Fruit fly (Drosophila melanogaster) whole organism, embryonic: ENCODE data around the gene lili.
A peak's percentile ranks its signal among the peaks of the same experiment; 100 is the strongest.

Experiments used
- Aef1 ChIP-seq: fragments of 200-800 bp; sonication (Bioruptor generic); IDR thresholded peaks from 3 replicates; pipeline ENCODE4 v1.3.6; 2022; ENCODE audit warnings: missing biosample characterization, missing genetic modification characterization
- CG12299 ChIP-seq: fragments of 200-800 bp; sonication (Bioruptor generic); optimal IDR thresholded peaks from 2 replicates; lab custom pipeline; 2018; ENCODE audit warnings: missing biosample characterization, mild to moderate bottlenecking, missing genetic modification characterization
- CG13775 ChIP-seq: fragments of 200-800 bp; sonication (Bioruptor generic); optimal IDR thresholded peaks from 3 replicates; lab custom pipeline; 2017; ENCODE audit warnings: missing biosample characterization, mild to moderate bottlenecking, missing genetic modification characterization
- CG14667 ChIP-seq: fragments of 200-800 bp; sonication (Bioruptor generic); IDR thresholded peaks from 2 replicates; pipeline ENCODE4 v1.3.6; 2022; ENCODE audit warnings: missing biosample characterization, missing genetic modification characterization
- CG14860 ChIP-seq: fragments of 200-800 bp; sonication (Bioruptor generic); IDR thresholded peaks from 3 replicates; pipeline ENCODE4 v1.3.6; 2022; ENCODE audit warnings: missing biosample characterization, missing genetic modification characterization; ENCODE audit not compliant: partially characterized antibody
- CG15514 ChIP-seq: fragments of 200-800 bp; sonication (Bioruptor generic); optimal IDR thresholded peaks from 3 replicates; lab custom pipeline; 2017; ENCODE audit warnings: missing biosample characterization, missing genetic modification characterization, mild to moderate bottlenecking, moderate library complexity, missing genetic modification reagents
- CG16813 ChIP-seq: fragments of 200-800 bp; sonication (Bioruptor generic); IDR thresholded peaks from 3 replicates; pipeline ENCODE4 v1.3.6; 2022; ENCODE audit warnings: missing biosample characterization, missing genetic modification characterization; ENCODE audit not compliant: partially characterized antibody
- CG17829 ChIP-seq: fragments of 200-800 bp; optimal IDR thresholded peaks from 2 replicates; lab custom pipeline; 2019; ENCODE audit warnings: missing biosample characterization, mild to moderate bottlenecking, missing genetic modification characterization, moderate library complexity
- CG2678 ChIP-seq: fragments of 200-800 bp; sonication (Bioruptor generic); optimal IDR thresholded peaks from 3 replicates; lab custom pipeline; 2019; ENCODE audit warnings: missing biosample characterization, mild to moderate bottlenecking, missing genetic modification characterization, moderate library complexity
- CG2712 ChIP-seq: fragments of 200-800 bp; optimal IDR thresholded peaks from 3 replicates; lab custom pipeline; 2019; ENCODE audit warnings: missing biosample characterization, mild to moderate bottlenecking, missing genetic modification characterization, moderate library complexity
- CG2875 ChIP-seq: fragments of 200-800 bp; sonication (Bioruptor generic); optimal IDR thresholded peaks from 2 replicates; lab custom pipeline; 2017; ENCODE audit warnings: missing biosample characterization, mild to moderate bottlenecking, missing genetic modification characterization, missing genetic modification reagents
- CG30431 ChIP-seq: fragments of 200-800 bp; sonication (Bioruptor generic); optimal IDR thresholded peaks from 2 replicates; lab custom pipeline; 2017; ENCODE audit warnings: missing biosample characterization, missing genetic modification characterization
- CG3163 ChIP-seq: fragments of 200-800 bp; sonication (Bioruptor generic); optimal IDR thresholded peaks from 3 replicates; lab custom pipeline; 2016; ENCODE audit warnings: missing biosample characterization, missing genetic modification characterization
- CG34376 ChIP-seq: fragments of 200-800 bp; sonication (Bioruptor generic); optimal IDR thresholded peaks from 2 replicates; lab custom pipeline; 2018; ENCODE audit warnings: missing biosample characterization, mild to moderate bottlenecking, missing genetic modification characterization
- CG3838 ChIP-seq: fragments of 200-800 bp; sonication (Bioruptor generic); optimal IDR thresholded peaks from 3 replicates; lab custom pipeline; 2016; ENCODE audit warnings: missing biosample characterization, missing genetic modification characterization
- CG6654 ChIP-seq: fragments of 200-800 bp; sonication (Bioruptor generic); optimal IDR thresholded peaks from 2 replicates; lab custom pipeline; 2017; ENCODE audit warnings: missing biosample characterization, mild to moderate bottlenecking, missing genetic modification characterization
- CG6689 ChIP-seq: fragments of 200-800 bp; sonication (Bioruptor generic); IDR thresholded peaks from 2 replicates; pipeline ENCODE4 v1.3.6; 2022; ENCODE audit warnings: missing biosample characterization, missing genetic modification characterization
- CG7372 ChIP-seq: fragments of 200-800 bp; sonication (Bioruptor generic); IDR thresholded peaks from 2 replicates; pipeline ENCODE4 v1.3.6; 2022; ENCODE audit warnings: missing biosample characterization, missing genetic modification characterization
- Camta ChIP-seq: fragments of 200-800 bp; sonication (Bioruptor generic); optimal IDR thresholded peaks from 2 replicates; lab custom pipeline; 2016; ENCODE audit warnings: missing biosample characterization, missing genetic modification characterization
- D ChIP-seq, 2 experiments: fragments of 200-800 bp in 1 of 2; fragments of >200 bp in 1 of 2; sonication (Bioruptor generic) in 1 of 2; optimal IDR thresholded peaks; 2 replicates in 1 of 2; 3 replicates in 1 of 2; lab custom pipeline; 2017; ENCODE audit warnings: mild to moderate bottlenecking in 1 of 2, missing biosample characterization in 1 of 2, missing genetic modification characterization in 1 of 2, missing genetic modification reagents in 1 of 2
- Dref ChIP-seq: fragments of 200-800 bp; sonication (Bioruptor generic); IDR thresholded peaks from 2 replicates; pipeline ENCODE4 v1.3.6; 2022; ENCODE audit warnings: missing biosample characterization, missing genetic modification characterization
- Drgx ChIP-seq: fragments of 200-800 bp; sonication (Bioruptor generic); IDR thresholded peaks from 2 replicates; pipeline ENCODE4 v1.3.6; 2022; ENCODE audit warnings: missing biosample characterization, missing genetic modification characterization
- E2f1 ChIP-seq: fragments of 200-800 bp; sonication (Bioruptor generic); IDR thresholded peaks from 2 replicates; pipeline ENCODE4 v1.3.6; 2022; ENCODE audit warnings: missing biosample characterization, missing genetic modification characterization
- H2.0 ChIP-seq: fragments of 200-800 bp; sonication (Bioruptor generic); IDR thresholded peaks from 2 replicates; pipeline ENCODE4 v1.3.6; 2022; ENCODE audit warnings: missing biosample characterization, missing genetic modification characterization
- HLH54F ChIP-seq: fragments of 200-800 bp; sonication (Bioruptor generic); optimal IDR thresholded peaks from 3 replicates; lab custom pipeline; 2016; ENCODE audit warnings: missing biosample characterization, missing genetic modification characterization
- Hand ChIP-seq: fragments of 200-800 bp; sonication (Bioruptor generic); optimal IDR thresholded peaks from 2 replicates; lab custom pipeline; 2017; ENCODE audit warnings: mild to moderate bottlenecking, missing biosample characterization, missing genetic modification reagents, missing genetic modification characterization
- Kr ChIP-seq: fragments of 200-800 bp; sonication (Bioruptor generic); optimal IDR thresholded peaks from 2 replicates; lab custom pipeline; 2017; ENCODE audit warnings: missing biosample characterization, mild to moderate bottlenecking, missing genetic modification characterization
- Nf-YB ChIP-seq: fragments of 200-800 bp; sonication (Bioruptor generic); optimal IDR thresholded peaks from 3 replicates; lab custom pipeline; 2019; ENCODE audit warnings: missing biosample characterization, mild to moderate bottlenecking, missing genetic modification characterization, moderate library complexity
- Sox100B ChIP-seq: fragments of 200-800 bp; sonication (Bioruptor generic); optimal IDR thresholded peaks from 3 replicates; lab custom pipeline; 2018; ENCODE audit warnings: missing biosample characterization, mild to moderate bottlenecking, missing genetic modification characterization
- bbx ChIP-seq: fragments of 200-800 bp; sonication (Bioruptor generic); IDR thresholded peaks from 2 replicates; pipeline ENCODE4 v1.3.6; 2022; ENCODE audit warnings: missing biosample characterization, missing genetic modification characterization; ENCODE audit not compliant: partially characterized antibody
- bcd ChIP-seq: fragments of 200-800 bp; sonication (Bioruptor generic); optimal IDR thresholded peaks from 2 replicates; lab custom pipeline; 2017; ENCODE audit warnings: missing biosample characterization, mild to moderate bottlenecking, missing genetic modification characterization
- bigmax ChIP-seq: fragments of 200-800 bp; sonication (Bioruptor generic); optimal IDR thresholded peaks from 2 replicates; lab custom pipeline; 2018; ENCODE audit warnings: missing biosample characterization, mild to moderate bottlenecking, missing genetic modification characterization
- cas ChIP-seq: fragments of 200-800 bp; sonication (Bioruptor generic); IDR thresholded peaks from 2 replicates; pipeline ENCODE4 v1.3.6; 2022; ENCODE audit warnings: missing biosample characterization, missing genetic modification characterization
- chn ChIP-seq: fragments of 200-800 bp; sonication (Bioruptor generic); optimal IDR thresholded peaks from 2 replicates; lab custom pipeline; 2016; ENCODE audit warnings: missing biosample characterization, missing genetic modification characterization
- fru ChIP-seq: fragments of >200 bp; optimal IDR thresholded peaks from 2 replicates; lab custom pipeline; 2017
- h ChIP-seq: fragments of >200 bp; optimal IDR thresholded peaks from 2 replicates; lab custom pipeline; 2017
- ind ChIP-seq: fragments of 200-800 bp; sonication (Bioruptor generic); optimal IDR thresholded peaks from 3 replicates; lab custom pipeline; 2016; ENCODE audit warnings: missing biosample characterization, missing genetic modification characterization
- insv ChIP-seq, 2 experiments: fragments of 200-800 bp; sonication (Bioruptor generic); optimal IDR thresholded peaks; 3 replicates each; lab custom pipeline; 2016 to 2018; ENCODE audit warnings: missing biosample characterization in 2 of 2, missing genetic modification characterization in 2 of 2
- lmd ChIP-seq: fragments of 200-800 bp; sonication (Bioruptor generic); IDR thresholded peaks from 2 replicates; pipeline ENCODE4 v1.3.6; 2022; ENCODE audit warnings: missing biosample characterization, missing genetic modification characterization
- lola ChIP-seq, 3 experiments: fragments of >200 bp in 2 of 3; fragments of 200-800 bp in 1 of 3; sonication (Bioruptor generic) in 1 of 3; optimal IDR thresholded peaks; 2 replicates each; lab custom pipeline; 2017 to 2019; ENCODE audit warnings: missing biosample characterization in 3 of 3, missing genetic modification characterization in 3 of 3, mild to moderate bottlenecking in 1 of 3, moderate library complexity in 1 of 3
- mld ChIP-seq: fragments of 200-800 bp; sonication (Bioruptor generic); IDR thresholded peaks from 3 replicates; pipeline ENCODE4 v1.3.6; 2022; ENCODE audit warnings: missing biosample characterization, missing genetic modification characterization; ENCODE audit not compliant: partially characterized antibody
- pfk ChIP-seq: fragments of 200-800 bp; sonication (Bioruptor generic); optimal IDR thresholded peaks from 2 replicates; lab custom pipeline; 2018; ENCODE audit warnings: missing biosample characterization, mild to moderate bottlenecking, missing genetic modification characterization, moderate library complexity
- ro ChIP-seq: fragments of 200-800 bp; sonication (Bioruptor generic); IDR thresholded peaks from 2 replicates; pipeline ENCODE4 v1.3.6; 2022; ENCODE audit warnings: missing biosample characterization, missing genetic modification characterization
- sd ChIP-seq: fragments of 200-800 bp; sonication (Bioruptor generic); optimal IDR thresholded peaks from 3 replicates; lab custom pipeline; 2018; ENCODE audit warnings: missing biosample characterization, mild to moderate bottlenecking, missing genetic modification characterization, moderate library complexity
- toy ChIP-seq: fragments of 200-800 bp; sonication (Bioruptor generic); IDR thresholded peaks from 2 replicates; pipeline ENCODE4 v1.3.6; 2022; ENCODE audit warnings: missing biosample characterization, missing genetic modification characterization
- twi ChIP-seq: fragments of 200-800 bp; optimal IDR thresholded peaks from 2 replicates; lab custom pipeline; 2019; ENCODE audit warnings: missing biosample characterization, mild to moderate bottlenecking, missing genetic modification characterization, moderate library complexity
- unc-4 ChIP-seq: fragments of 200-800 bp; sonication (Bioruptor generic); IDR thresholded peaks from 2 replicates; pipeline ENCODE4 v1.3.6; 2022; ENCODE audit warnings: missing biosample characterization, missing genetic modification characterization; ENCODE audit not compliant: partially characterized antibody
- usp ChIP-seq: fragments of >200 bp; optimal IDR thresholded peaks from 2 replicates; lab custom pipeline; 2017; ENCODE audit warnings: missing biosample characterization, missing genetic modification characterization
- vvl ChIP-seq: fragments of 200-800 bp; sonication (Bioruptor generic); IDR thresholded peaks from 2 replicates; pipeline ENCODE4 v1.3.6; 2022; ENCODE audit warnings: missing biosample characterization, missing genetic modification characterization

Gene lili

DNA sequence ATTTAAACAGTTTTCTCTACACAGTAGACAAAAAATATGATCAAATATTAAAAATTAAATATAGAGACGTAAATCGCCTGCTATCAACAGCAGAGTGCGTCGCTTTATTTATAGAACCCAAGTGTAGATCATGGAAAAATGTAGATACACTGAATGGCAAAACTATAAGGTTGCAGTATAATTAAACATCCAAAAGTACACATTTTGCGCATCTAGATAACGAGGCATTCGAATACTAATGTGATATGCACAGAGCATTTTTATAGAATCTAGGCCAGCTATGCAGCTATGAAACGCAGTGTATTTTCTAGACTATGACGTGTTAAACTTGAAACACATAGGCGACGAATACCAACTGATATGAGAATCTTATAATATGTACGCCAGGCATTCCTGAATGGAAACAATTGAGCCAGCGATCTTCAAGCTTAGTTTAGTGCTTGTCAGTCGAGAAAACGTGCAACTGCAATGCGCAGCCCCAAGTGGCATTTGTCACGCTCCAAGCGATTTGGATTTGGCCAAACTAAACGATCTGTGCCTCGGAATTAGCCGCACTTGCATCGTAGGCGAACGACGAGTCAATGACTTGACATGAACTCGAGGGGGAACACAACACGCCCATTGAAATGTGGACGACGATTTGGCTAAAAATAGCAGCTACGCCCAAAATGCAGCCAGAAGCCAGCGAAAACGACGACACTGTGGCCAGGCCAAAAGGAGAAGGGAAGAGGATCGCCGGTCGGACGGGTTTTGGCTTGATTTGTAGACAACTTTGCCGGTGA lies 2.8 kb downstream of the lili start:
- TF ChIP-seq bcd (GFP tag; lab: Kevin White, UChicago) (peak; percentile 82), insv (GFP tag; optimal IDR thresholded peaks at IDR 0.05; lab: Kevin White, UChicago) (no peak), D (optimal IDR thresholded peaks at IDR 0.05; lab: Kevin White, UChicago) (no peak), D (GFP tag; optimal IDR thresholded peaks at IDR 0.05; lab: Kevin White, UChicago) (peak; percentile 68), Camta (GFP tag; lab: Kevin White, UChicago) (peak; percentile 78), CG30431 (GFP tag; lab: Kevin White, UChicago) (peak; percentile 73), toy (peak; percentile 67; the same call in 1 of the 2 replicates), CG2875 (peak; percentile 77), unc-4 (GFP tag; lab: Robert Waterston, UW) (no peak), twi (tag; lab: Kevin White, UChicago) (peak; percentile 76), vvl (GFP tag; lab: Robert Waterston, UW) (peak; percentile 95), Hand (GFP tag; lab: Kevin White, UChicago) (peak; percentile 81), CG6654 (GFP tag; lab: Kevin White, UChicago) (peak; percentile 64), CG13775 (GFP tag; lab: Kevin White, UChicago) (peak; percentile 75), chn (GFP tag; lab: Kevin White, UChicago) (peak; percentile 75), CG15514 (GFP tag; lab: Kevin White, UChicago) (peak; percentile 82), lola (GFP tag; optimal IDR thresholded peaks at IDR 0.05; lab: Kevin White, UChicago) (peak in 1 of 3 experiments; percentile 38), CG3838 (GFP tag; lab: Kevin White, UChicago) (peak; percentile 42), CG2678 (tag; lab: Kevin White, UChicago) (peak; percentile 93), CG2712 (tag; lab: Kevin White, UChicago) (peak; percentile 86), CG6689 (peak; percentile 88), CG17829 (peak; percentile 74), Drgx (GFP tag; lab: Robert Waterston, UW) (peak; percentile 95), Dref (GFP tag; lab: Robert Waterston, UW) (no peak), h (lab: Kevin White, UChicago) (no peak), E2f1 (GFP tag; lab: Robert Waterston, UW) (peak; percentile 87), Aef1 (GFP tag; lab: Robert Waterston, UW) (peak; percentile 89), CG16813 (no peak), HLH54F (peak; percentile 92), CG3163 (GFP tag; lab: Kevin White, UChicago) (peak; percentile 61), Sox100B (GFP tag; lab: Kevin White, UChicago) (peak; percentile 81), CG14860 (no peak), lmd (GFP tag; lab: Robert Waterston, UW) (peak; percentile 92), fru (lab: Kevin White, UChicago) (no peak), CG7372 (GFP tag; lab: Robert Waterston, UW) (peak; percentile 86), Nf-YB (peak; percentile 63), ro (GFP tag; lab: Robert Waterston, UW) (peak; percentile 50; the same call in 1 of the 2 replicates), CG14667 (peak; percentile 79; the same call in 1 of the 2 replicates), cas (GFP tag; lab: Robert Waterston, UW) (peak; percentile 62), bbx (no peak), mld (0 out of 3 replicates have a peak, but pooled peaks have one; percentile 20), H2.0 (GFP tag; lab: Robert Waterston, UW) (peak; percentile 88), usp (GFP tag; lab: Kevin White, UChicago) (no peak), bigmax (GFP tag; lab: Kevin White, UChicago) (peak; percentile 17), sd (tag; lab: Kevin White, UChicago) (peak; percentile 84), ind (GFP tag; lab: Kevin White, UChicago) (peak; percentile 89), CG12299 (tag; lab: Kevin White, UChicago) (peak; percentile 73), Kr (no peak), pfk (GFP tag; lab: Kevin White, UChicago) (no peak), CG34376 (peak; percentile 74)
